Fruit fly (Drosophila melanogaster) whole organism, embryonic: ENCODE measurements around the gene snky.

ENCODE experiments used
- Asciz ChIP-seq: fragments of 200-800 bp; sonication (Bioruptor generic); optimal IDR thresholded peaks from 2 replicates; lab custom pipeline; 2017; ENCODE audit warnings: missing biosample characterization, mild to moderate bottlenecking, missing genetic modification characterization, missing genetic modification reagents
- Atf-2 ChIP-seq: fragments of 200-800 bp; sonication (Bioruptor generic); optimal IDR thresholded peaks from 2 replicates; lab custom pipeline; 2016; ENCODE audit warnings: missing biosample characterization, missing genetic modification characterization
- Blimp-1 ChIP-seq: fragments of 200-800 bp; sonication (Bioruptor generic); optimal IDR thresholded peaks from 3 replicates; lab custom pipeline; 2018; ENCODE audit warnings: missing biosample characterization, missing genetic modification characterization, mild to moderate bottlenecking, moderate library complexity, missing genetic modification reagents
- BtbVII ChIP-seq: fragments of 200-800 bp; sonication (Bioruptor generic); optimal IDR thresholded peaks from 3 replicates; lab custom pipeline; 2017; ENCODE audit warnings: missing biosample characterization, mild to moderate bottlenecking, missing genetic modification characterization
- CG11456 ChIP-seq: fragments of 200-800 bp; sonication (Bioruptor generic); IDR thresholded peaks from 3 replicates; pipeline ENCODE4 v1.3.6; 2022; ENCODE audit warnings: missing biosample characterization, missing genetic modification characterization
- CG11723 ChIP-seq: fragments of 200-800 bp; sonication (Bioruptor generic); optimal IDR thresholded peaks from 2 replicates; lab custom pipeline; 2017; ENCODE audit warnings: missing biosample characterization, mild to moderate bottlenecking, missing genetic modification characterization
- CG14710 ChIP-seq: fragments of 200-800 bp; sonication (Bioruptor generic); optimal IDR thresholded peaks from 3 replicates; lab custom pipeline; 2019; ENCODE audit warnings: missing biosample characterization, mild to moderate bottlenecking, missing genetic modification characterization, moderate library complexity
- CG15011 ChIP-seq: fragments of 200-800 bp; sonication (Bioruptor generic); optimal IDR thresholded peaks from 3 replicates; lab custom pipeline; 2018; ENCODE audit warnings: missing biosample characterization, mild to moderate bottlenecking, missing genetic modification characterization
- CG15601 ChIP-seq: fragments of 200-800 bp; sonication (Bioruptor generic); optimal IDR thresholded peaks from 3 replicates; lab custom pipeline; 2019; ENCODE audit warnings: missing biosample characterization, mild to moderate bottlenecking, missing genetic modification characterization, moderate library complexity
- CG17568 ChIP-seq: fragments of 200-800 bp; sonication (Bioruptor generic); optimal IDR thresholded peaks from 2 replicates; lab custom pipeline; 2018; ENCODE audit warnings: missing biosample characterization, mild to moderate bottlenecking, missing genetic modification characterization, moderate library complexity
- CG17612 ChIP-seq: fragments of 200-800 bp; sonication (Bioruptor generic); IDR thresholded peaks from 2 replicates; pipeline ENCODE4 v1.3.6; 2022; ENCODE audit warnings: missing biosample characterization, missing genetic modification characterization
- CG17829 ChIP-seq: fragments of 200-800 bp; optimal IDR thresholded peaks from 2 replicates; lab custom pipeline; 2019; ENCODE audit warnings: missing biosample characterization, mild to moderate bottlenecking, missing genetic modification characterization, moderate library complexity
- CG2116 ChIP-seq: fragments of 200-800 bp; sonication (Bioruptor generic); optimal IDR thresholded peaks from 3 replicates; lab custom pipeline; 2018; ENCODE audit warnings: missing biosample characterization, mild to moderate bottlenecking, missing genetic modification characterization
- CG33557 ChIP-seq: fragments of 200-800 bp; sonication (Bioruptor generic); optimal IDR thresholded peaks from 2 replicates; lab custom pipeline; 2019; ENCODE audit warnings: missing biosample characterization, mild to moderate bottlenecking, missing genetic modification characterization, moderate library complexity
- CG3407 ChIP-seq: fragments of 200-800 bp; sonication (Bioruptor generic); optimal IDR thresholded peaks from 2 replicates; lab custom pipeline; 2018; ENCODE audit warnings: missing biosample characterization, mild to moderate bottlenecking, missing genetic modification characterization
- CG3726 ChIP-seq: fragments of 200-800 bp; sonication (Bioruptor generic); IDR thresholded peaks from 3 replicates; pipeline ENCODE4, ENCODE4 v1.3.6; 2022; ENCODE audit warnings: missing biosample characterization, missing genetic modification characterization
- CG3838 ChIP-seq: fragments of 200-800 bp; sonication (Bioruptor generic); optimal IDR thresholded peaks from 3 replicates; lab custom pipeline; 2016; ENCODE audit warnings: missing biosample characterization, missing genetic modification characterization
- CG5180 ChIP-seq: fragments of 200-800 bp; sonication (Bioruptor generic); optimal IDR thresholded peaks from 3 replicates; lab custom pipeline; 2017; ENCODE audit warnings: missing biosample characterization, missing genetic modification characterization, mild to moderate bottlenecking, moderate library complexity, missing genetic modification reagents
- CG6813 ChIP-seq: fragments of 200-800 bp; sonication (Bioruptor generic); optimal IDR thresholded peaks from 2 replicates; lab custom pipeline; 2017; ENCODE audit warnings: missing biosample characterization, missing genetic modification characterization, mild to moderate bottlenecking, moderate library complexity, missing genetic modification reagents
- CG7745 ChIP-seq: fragments of 200-800 bp; sonication (Bioruptor generic); optimal IDR thresholded peaks from 2 replicates; lab custom pipeline; 2018; ENCODE audit warnings: missing biosample characterization, mild to moderate bottlenecking, missing genetic modification characterization, moderate library complexity
- CG8290 ChIP-seq, 3 experiments: fragments of 200-800 bp; sonication (Bioruptor generic); optimal IDR thresholded peaks; 2 replicates each; lab custom pipeline; 2016 to 2019; ENCODE audit warnings: missing biosample characterization in 3 of 3, missing genetic modification characterization in 3 of 3, mild to moderate bottlenecking in 2 of 3, moderate library complexity in 1 of 3
- Dip2 ChIP-seq: fragments of 200-800 bp; sonication (Bioruptor generic); IDR thresholded peaks from 2 replicates; pipeline ENCODE4 v1.3.6; 2022; ENCODE audit warnings: missing biosample characterization, missing genetic modification characterization
- Hand ChIP-seq: fragments of 200-800 bp; sonication (Bioruptor generic); optimal IDR thresholded peaks from 2 replicates; lab custom pipeline; 2017; ENCODE audit warnings: mild to moderate bottlenecking, missing biosample characterization, missing genetic modification reagents, missing genetic modification characterization
- Lpt ChIP-seq: fragments of >200 bp; optimal IDR thresholded peaks from 2 replicates; lab custom pipeline; 2018; ENCODE audit warnings: missing biosample characterization, missing genetic modification characterization
- Mrtf ChIP-seq: fragments of 200-800 bp; sonication (Bioruptor generic); IDR thresholded peaks from 3 replicates; pipeline ENCODE4 v1.3.6; 2022; ENCODE audit warnings: missing biosample characterization, missing genetic modification characterization
- Neu2 ChIP-seq: fragments of 200-800 bp; sonication (Bioruptor generic); optimal IDR thresholded peaks from 3 replicates; lab custom pipeline; 2016; ENCODE audit warnings: missing biosample characterization, missing genetic modification characterization, borderline replicate concordance
- Sry-β ChIP-seq: fragments of 200-800 bp; sonication (Bioruptor generic); optimal IDR thresholded peaks from 2 replicates; lab custom pipeline; 2018; ENCODE audit warnings: missing biosample characterization, mild to moderate bottlenecking, missing genetic modification characterization, moderate library complexity
- Ssrp ChIP-seq: fragments of 200-800 bp; sonication (Bioruptor generic); optimal IDR thresholded peaks from 2 replicates; lab custom pipeline; 2018; ENCODE audit warnings: missing biosample characterization, mild to moderate bottlenecking, missing genetic modification characterization, moderate library complexity
- Tbp ChIP-seq: fragments of >200 bp; optimal IDR thresholded peaks from 2 replicates; lab custom pipeline; 2018; ENCODE audit warnings: missing biosample characterization, missing genetic modification characterization
- YL-1 ChIP-seq: fragments of 200-800 bp; sonication (Bioruptor generic); optimal IDR thresholded peaks from 3 replicates; lab custom pipeline; 2017; ENCODE audit warnings: missing biosample characterization, mild to moderate bottlenecking, missing genetic modification characterization
- bbx ChIP-seq: fragments of 200-800 bp; sonication (Bioruptor generic); IDR thresholded peaks from 2 replicates; pipeline ENCODE4 v1.3.6; 2022; ENCODE audit warnings: missing biosample characterization, missing genetic modification characterization; ENCODE audit not compliant: partially characterized antibody
- br ChIP-seq: fragments of >200 bp; optimal IDR thresholded peaks from 2 replicates; lab custom pipeline; 2017
- bsh ChIP-seq, 2 experiments: fragments of 200-800 bp; sonication (Bioruptor generic); optimal IDR thresholded peaks; 2 replicates each; lab custom pipeline; 2017 to 2018; ENCODE audit warnings: mild to moderate bottlenecking in 2 of 2, missing biosample characterization in 2 of 2, missing genetic modification characterization in 2 of 2, moderate library complexity in 1 of 2
- cato ChIP-seq: fragments of 200-800 bp; sonication (Bioruptor generic); optimal IDR thresholded peaks from 2 replicates; lab custom pipeline; 2016; ENCODE audit warnings: missing biosample characterization, missing genetic modification characterization, borderline replicate concordance
- dmrt99B ChIP-seq: fragments of 200-800 bp; sonication (Bioruptor generic); optimal IDR thresholded peaks from 2 replicates; lab custom pipeline; 2018; ENCODE audit warnings: missing biosample characterization, mild to moderate bottlenecking, missing genetic modification characterization, moderate library complexity
- dpn ChIP-seq, 2 experiments: fragments of 200-800 bp; sonication (Bioruptor generic); optimal IDR thresholded peaks; 3 replicates each; lab custom pipeline; 2016; ENCODE audit warnings: missing biosample characterization in 2 of 2, missing genetic modification characterization in 2 of 2
- fu2 ChIP-seq: fragments of 200-800 bp; sonication (Bioruptor generic); optimal IDR thresholded peaks from 2 replicates; lab custom pipeline; 2016; ENCODE audit warnings: missing biosample characterization, missing genetic modification characterization
- knrl ChIP-seq: fragments of 200-800 bp; sonication (Bioruptor generic); IDR thresholded peaks from 3 replicates; pipeline ENCODE4 v1.3.6; 2022; ENCODE audit warnings: missing biosample characterization, missing genetic modification characterization; ENCODE audit not compliant: partially characterized antibody
- lov ChIP-seq, 2 experiments: fragments of 200-800 bp in 1 of 2; fragments of >200 bp in 1 of 2; sonication (Bioruptor generic) in 1 of 2; IDR thresholded peaks in 1 of 2; optimal IDR thresholded peaks in 1 of 2; 2 replicates in 1 of 2; 3 replicates in 1 of 2; pipeline versions ENCODE4 v1.3.6 to Lab custom; 2017 to 2022; ENCODE audit warnings: missing biosample characterization in 1 of 2, missing genetic modification characterization in 1 of 2
- onecut ChIP-seq: fragments of 200-800 bp; sonication (Bioruptor generic); IDR thresholded peaks from 2 replicates; pipeline ENCODE4 v1.3.6; 2022; ENCODE audit warnings: missing biosample characterization, missing genetic modification characterization
- pum ChIP-seq: fragments of 200-800 bp; sonication (Bioruptor generic); optimal IDR thresholded peaks from 2 replicates; lab custom pipeline; 2016; ENCODE audit warnings: missing biosample characterization, missing genetic modification characterization
- sens ChIP-seq: fragments of 200-800 bp; sonication (Bioruptor generic); peaks from one replicate; lab custom pipeline; 2016; ENCODE audit warnings: missing biosample characterization, missing genetic modification characterization
- shn ChIP-seq: fragments of 200-800 bp; sonication (Bioruptor generic); optimal IDR thresholded peaks from 3 replicates; lab custom pipeline; 2016; ENCODE audit warnings: missing biosample characterization, missing genetic modification characterization
- sisA ChIP-seq: fragments of 200-800 bp; sonication (Bioruptor generic); IDR thresholded peaks from 2 replicates; pipeline ENCODE4 v1.3.6; 2022; ENCODE audit warnings: missing biosample characterization, missing genetic modification characterization
- stwl ChIP-seq: fragments of 200-800 bp; sonication (Bioruptor generic); optimal IDR thresholded peaks from 3 replicates; lab custom pipeline; 2018; ENCODE audit warnings: missing biosample characterization, mild to moderate bottlenecking, missing genetic modification characterization, moderate library complexity
- tll ChIP-seq, 2 experiments: fragments of 200-800 bp in 1 of 2; fragments of >200 bp in 1 of 2; sonication (Bioruptor generic) in 1 of 2; optimal IDR thresholded peaks; 2 replicates each; lab custom pipeline; 2017 to 2019; ENCODE audit warnings: missing biosample characterization in 2 of 2, missing genetic modification characterization in 2 of 2, mild to moderate bottlenecking in 1 of 2, moderate library complexity in 1 of 2
- toy ChIP-seq: fragments of 200-800 bp; sonication (Bioruptor generic); IDR thresholded peaks from 2 replicates; pipeline ENCODE4 v1.3.6; 2022; ENCODE audit warnings: missing biosample characterization, missing genetic modification characterization
- zen ChIP-seq: fragments of 200-800 bp; sonication (Bioruptor generic); optimal IDR thresholded peaks from 3 replicates; lab custom pipeline; 2018; ENCODE audit warnings: missing biosample characterization, mild to moderate bottlenecking, missing genetic modification characterization, moderate library complexity

The snky gene

dm6 chr3L:13214603-13215453 lies 40.5 kb downstream of the snky start:
- TF ChIP-seq CG8290 (GFP tag; optimal IDR thresholded peaks at IDR 0.05; lab: Kevin White, UChicago) (no peak), CG8290 (tag; optimal IDR thresholded peaks at IDR 0.05; lab: Kevin White, UChicago) (no peak), dpn (GFP tag; optimal IDR thresholded peaks at IDR 0.05; lab: Kevin White, UChicago) (no peak), CG17568 (no peak), bsh (GFP tag; optimal IDR thresholded peaks at IDR 0.05; lab: Kevin White, UChicago) (peak in 1 of 2 experiments; percentile 49), BtbVII (no peak), Mrtf (GFP tag; lab: Robert Waterston, UW) (no peak), YL-1 (no peak), Asciz (GFP tag; lab: Kevin White, UChicago) (no peak), Lpt (GFP tag; lab: Kevin White, UChicago) (no peak), tll (GFP tag; optimal IDR thresholded peaks at IDR 0.05; lab: Kevin White, UChicago) (no peak), shn (GFP tag; lab: Kevin White, UChicago) (no peak), CG11723 (GFP tag; lab: Kevin White, UChicago) (no peak), Tbp (no peak), CG17829 (tag; lab: Kevin White, UChicago) (peak; percentile 6), CG2116 (GFP tag; lab: Kevin White, UChicago) (no peak), pum (GFP tag; lab: Kevin White, UChicago) (no peak), Blimp-1 (peak; percentile 25), knrl (GFP tag; lab: Robert Waterston, UW) (no peak), dmrt99B (tag; lab: Kevin White, UChicago) (no peak), zen (tag; lab: Kevin White, UChicago) (no peak), lov (optimal IDR thresholded peaks at IDR 0.05; lab: Kevin White, UChicago) (no peak), lov (GFP tag; IDR thresholded peaks at IDR 0.05; lab: Robert Waterston, UW) (no peak), br (lab: Kevin White, UChicago) (no peak), onecut (no peak), CG3838 (GFP tag; lab: Kevin White, UChicago) (no peak), CG11456 (GFP tag; lab: Robert Waterston, UW) (no peak), CG17612 (GFP tag; lab: Robert Waterston, UW) (no peak), cato (GFP tag; lab: Kevin White, UChicago) (no peak), Neu2 (GFP tag; lab: Kevin White, UChicago) (no peak), Ssrp (tag; lab: Kevin White, UChicago) (no peak), CG15011 (GFP tag; lab: Kevin White, UChicago) (no peak), CG6813 (GFP tag; lab: Kevin White, UChicago) (no peak), sens (peak; percentile 76), sisA (GFP tag; lab: Robert Waterston, UW) (no peak), Hand (no peak), CG3407 (GFP tag; lab: Kevin White, UChicago) (no peak), Atf-2 (GFP tag; lab: Kevin White, UChicago) (no peak), CG3726 (GFP tag; lab: Robert Waterston, UW) (no peak), stwl (tag; lab: Kevin White, UChicago) (no peak), bbx (GFP tag; lab: Robert Waterston, UW) (no peak), toy (GFP tag; lab: Robert Waterston, UW) (no peak), CG33557 (GFP tag; lab: Kevin White, UChicago) (no peak), Sry-β (GFP tag; lab: Kevin White, UChicago) (no peak), CG7745 (tag; lab: Kevin White, UChicago) (no peak), CG14710 (tag; lab: Kevin White, UChicago) (peak; percentile 31), Dip2 (no peak), CG5180 (GFP tag; lab: Kevin White, UChicago) (no peak), CG15601 (tag; lab: Kevin White, UChicago) (peak; percentile 19), fu2 (GFP tag; lab: Kevin White, UChicago) (no peak)
